Worm (Caenorhabditis elegans): ENCODE data around the gene col-98.

ce11 chrIII:13019547-13020098 lies 815 bp downstream of the col-98 start:
- TF ChIP-seq pes-1 (GFP tag; IDR thresholded peaks at IDR 0.05) (no peak), ama-1 (optimal IDR thresholded peaks at IDR 0.05) (no peak), F13C5.2 (tag; optimal IDR thresholded peaks at IDR 0.05) (no peak), hmbx-1 (tag; optimal IDR thresholded peaks at IDR 0.05) (no peak), ceh-13 (GFP tag; optimal IDR thresholded peaks at IDR 0.05) (no peak), tra-4 (tag; optimal IDR thresholded peaks at IDR 0.05) (no peak), B0310.2 (tag; optimal IDR thresholded peaks at IDR 0.05) (no peak), tbx-37 (GFP tag; conservative IDR thresholded peaks at IDR 0.05) (no peak), hmg-4 (GFP tag; optimal IDR thresholded peaks at IDR 0.05) (no peak), flt-1 (GFP tag; IDR thresholded peaks at IDR 0.05) (no peak)
